Worm (Caenorhabditis elegans) whole organism, L1 larva: Measurements from ENCODE around the gene W09D10.4.

Source experiments
- aly-2 ChIP-seq: fragments of 150-350 bp; optimal IDR thresholded peaks from 2 replicates; lab custom pipeline; 2014; ENCODE audit warnings: missing biosample characterization, missing genetic modification characterization
- ces-1 ChIP-seq: fragments of 150-350 bp; optimal IDR thresholded peaks from 2 replicates; lab custom pipeline; 2014; ENCODE audit warnings: missing biosample characterization, missing genetic modification reagents, missing genetic modification characterization
- egl-13 ChIP-seq: sonication (generic microtip); optimal IDR thresholded peaks from 2 replicates; lab custom pipeline; 2016; ENCODE audit warnings: missing genotype, missing genetic modification reagents, missing genetic modification characterization, missing compliant biosample characterization
- fos-1 ChIP-seq: fragments of 150-350 bp; optimal IDR thresholded peaks from 2 replicates; lab custom pipeline; 2014; ENCODE audit warnings: missing biosample characterization, missing genetic modification characterization
- hlh-17 ChIP-seq: fragments of 200-800 bp; sonication (Bioruptor generic); optimal IDR thresholded peaks from 2 replicates; lab custom pipeline; 2018; ENCODE audit warnings: missing genetic modification characterization, mild to moderate bottlenecking, missing compliant biosample characterization, moderate library complexity, borderline replicate concordance
- mdl-1 ChIP-seq, 2 experiments: fragments of 150-350 bp; optimal IDR thresholded peaks; 2 replicates each; lab custom pipeline; 2014 to 2017; ENCODE audit warnings: missing biosample characterization in 2 of 2, missing genetic modification characterization in 2 of 2, inconsistent platforms in 1 of 2
- sptf-1 ChIP-seq: fragments of 150-350 bp; optimal IDR thresholded peaks from 2 replicates; lab custom pipeline; 2014; ENCODE audit warnings: missing biosample characterization, missing genetic modification characterization
- sup-37 ChIP-seq: fragments of 200-800 bp; sonication (Bioruptor generic); optimal IDR thresholded peaks from 2 replicates; lab custom pipeline; 2018; ENCODE audit warnings: mild to moderate bottlenecking, missing genetic modification characterization, missing compliant biosample characterization
- unc-86 ChIP-seq: sonication (generic microtip); optimal IDR thresholded peaks from 2 replicates; lab custom pipeline; 2016; ENCODE audit warnings: missing genetic modification characterization, missing compliant biosample characterization

DNA sequence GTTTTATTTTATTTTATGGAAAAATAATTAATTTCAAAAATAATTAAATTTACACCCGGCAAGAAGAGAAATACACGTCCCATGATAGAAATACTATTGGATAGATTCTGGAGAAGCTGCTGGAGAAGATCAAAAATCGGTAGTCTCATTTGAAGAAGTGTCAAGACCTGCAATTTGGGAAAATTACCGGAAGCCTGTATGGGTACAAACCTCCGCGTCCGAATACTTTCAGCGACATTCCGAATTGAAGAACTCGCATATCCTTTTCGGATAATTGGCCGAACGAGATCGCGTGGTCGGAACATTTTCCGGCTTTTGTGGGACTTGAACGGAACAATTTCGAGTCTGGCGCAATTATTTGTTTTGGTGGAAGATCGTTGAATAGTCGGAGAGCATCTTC lies 7.5 kb downstream of the W09D10.4 start:
- no peak for TF ChIP-seq hlh-17 (GFP tag; lab: Kevin White, UChicago)
- no peak for TF ChIP-seq ces-1 (GFP tag; lab: Kevin White, UChicago)
- no peak for TF ChIP-seq sptf-1 (tag; lab: Kevin White, UChicago)
- no peak for TF ChIP-seq aly-2 (tag; lab: Kevin White, UChicago)
- no peak for TF ChIP-seq sup-37 (GFP tag; lab: Kevin White, UChicago)
- no peak for TF ChIP-seq egl-13 (tag; lab: Kevin White, UChicago)
- no peak for TF ChIP-seq fos-1 (tag; lab: Kevin White, UChicago)
- TF ChIP-seq mdl-1 (tag; optimal IDR thresholded peaks at IDR 0.05; lab: Kevin White, UChicago): no peak
- TF ChIP-seq unc-86 (tag; lab: Kevin White, UChicago): no peak
